Worm (Caenorhabditis elegans) whole organism, young adult: Measurements from ENCODE around the gene C04G6.4.
"Not testable (repeated sequence)": the region's sequence is repeated elsewhere in the genome, so short reads cannot be mapped to it uniquely, and the experiment has no call there.

Source experiments
- Y67H2A.10 ChIP-seq: fragments of 200-800 bp; sonication (Bioruptor generic); conservative IDR thresholded peaks from 2 replicates; pipeline ENCODE4 v1.3.6; 2022; ENCODE audit warnings: missing genetic modification reagents, missing genetic modification characterization, missing compliant biosample characterization
- madf-3 ChIP-seq: fragments of 200-800 bp; sonication (Bioruptor generic); IDR thresholded peaks from 2 replicates; pipeline ENCODE4 v1.3.6; 2022; ENCODE audit warnings: missing genetic modification reagents, missing genetic modification characterization, missing compliant biosample characterization
- mel-28 ChIP-seq: sonication (generic microtip); optimal IDR thresholded peaks from 2 replicates; lab custom pipeline; 2016; ENCODE audit warnings: borderline replicate concordance, mild to moderate bottlenecking, missing genetic modification characterization, missing compliant biosample characterization
- mes-4 ChIP-seq: sonication (generic microtip); optimal IDR thresholded peaks from 2 replicates; lab custom pipeline; 2016; ENCODE audit warnings: missing genotype, missing genetic modification characterization, missing compliant biosample characterization

- TF ChIP-seq madf-3; mes-4 (tag; lab: Kevin White, UChicago); mel-28 (tag; lab: Kevin White, UChicago); Y67H2A.10 (GFP tag; lab: Robert Waterston, UW): not testable (repeated sequence)
Observed at ce11 chrII:5097463-5097862, 14.2 kb upstream of the C04G6.4 start.
